Fruit fly (Drosophila melanogaster): ENCODE data around the gene CG8031.
A peak's percentile ranks its signal among the peaks of the same experiment; 100 is the strongest.

CG8031 gene

dm6 chr3R:13032975-13033445, 21.9 kb upstream of the CG8031 start (continued):
- TF ChIP-seq CG2129 (GFP tag; IDR thresholded peaks at IDR 0.05; ENCODE audit: partially characterized antibody) (no peak), inv (GFP tag; IDR thresholded peaks at IDR 0.05; ENCODE audit: partially characterized antibody) (no peak), Pdp1 (GFP tag; optimal IDR thresholded peaks at IDR 0.05) (no peak), dpn (GFP tag; optimal IDR thresholded peaks at IDR 0.05) (no peak), jing (GFP tag; optimal IDR thresholded peaks at IDR 0.05) (no peak), CG4328 (GFP tag; optimal IDR thresholded peaks at IDR 0.05) (peak; percentile 55), CG4617 (GFP tag; optimal IDR thresholded peaks at IDR 0.05; ENCODE audit: borderline replicate concordance) (no peak), wek (GFP tag; optimal IDR thresholded peaks at IDR 0.05) (peak; percentile 63), kni (GFP tag; optimal IDR thresholded peaks at IDR 0.05) (no peak), twi (tag; optimal IDR thresholded peaks at IDR 0.05) (peak; percentile 67), CG12236 (GFP tag; optimal IDR thresholded peaks at IDR 0.05) (no peak), unpg (GFP tag; optimal IDR thresholded peaks at IDR 0.05) (no peak), Fer2 (tag; optimal IDR thresholded peaks at IDR 0.05) (peak; percentile 12), tgo (GFP tag; IDR thresholded peaks at IDR 0.05) (no peak), CG17802 (tag; optimal IDR thresholded peaks at IDR 0.05) (no peak), fru (optimal IDR thresholded peaks at IDR 0.05) (no peak), Ada2b (GFP tag; IDR thresholded peaks at IDR 0.05) (0 out of 2 replicates have a peak, but pooled peaks have one; percentile 6), al (GFP tag; IDR thresholded peaks at IDR 0.05) (no peak), crp (GFP tag; optimal IDR thresholded peaks at IDR 0.05) (no peak), luna (GFP tag; optimal IDR thresholded peaks at IDR 0.05) (no peak), zfh1 (GFP tag; IDR thresholded peaks at IDR 0.05) (0 out of 3 replicates have a peak, but pooled peaks have one; percentile 28), CG16863 (GFP tag; optimal IDR thresholded peaks at IDR 0.05) (no peak), CG10431 (GFP tag; optimal IDR thresholded peaks at IDR 0.05) (no peak)

- TF ChIP-seq grn (GFP tag; optimal IDR thresholded peaks at IDR 0.05), result peak; percentile 33
- TF ChIP-seq Pdp1 (GFP tag; optimal IDR thresholded peaks at IDR 0.05), result peak in 1 of 2 experiments; percentile 73
- TF ChIP-seq sens (GFP tag), result peak; percentile 24
- TF ChIP-seq CG6791 (GFP tag; IDR thresholded peaks at IDR 0.05; ENCODE audit: partially characterized antibody), result 0 out of 3 replicates have a peak, but pooled peaks have one; percentile 10
- TF ChIP-seq ci (GFP tag; IDR thresholded peaks at IDR 0.05), result peak; percentile 47; the same call in 1 of the 3 replicates
- TF ChIP-seq Optix (GFP tag; IDR thresholded peaks at IDR 0.05), result peak; percentile 18; the same call in 1 of the 3 replicates
- no peak for TF ChIP-seq CG7271 (tag; optimal IDR thresholded peaks at IDR 0.05)
- 0 out of 2 replicates have a peak, but pooled peaks have one; percentile 15 for TF ChIP-seq CG14441 (GFP tag; IDR thresholded peaks at IDR 0.05)
- TF ChIP-seq CG15269 (tag; optimal IDR thresholded peaks at IDR 0.05), result no peak
- TF ChIP-seq Med (GFP tag), result peak; percentile 72
- no peak for TF ChIP-seq CG4707 (GFP tag; optimal IDR thresholded peaks at IDR 0.05)
- no peak for TF ChIP-seq gcm2 (GFP tag; optimal IDR thresholded peaks at IDR 0.05)
- peak; percentile 41; the same call in 1 of the 2 replicates for TF ChIP-seq sim (GFP tag; IDR thresholded peaks at IDR 0.05)
- TF ChIP-seq CG34376 (GFP tag; optimal IDR thresholded peaks at IDR 0.05), result peak; percentile 1
- TF ChIP-seq CG17912 (GFP tag; optimal IDR thresholded peaks at IDR 0.05), result no peak
- peak; percentile 38; the same call in 1 of the 2 replicates for TF ChIP-seq Atf6 (GFP tag; IDR thresholded peaks at IDR 0.05)
- no peak for TF ChIP-seq Sin3A (optimal IDR thresholded peaks at IDR 0.05)
- TF ChIP-seq psq (GFP tag; optimal IDR thresholded peaks at IDR 0.05), result no peak
- no peak for TF ChIP-seq CG4854 (GFP tag; optimal IDR thresholded peaks at IDR 0.05)
- TF ChIP-seq CG2199 (GFP tag; IDR thresholded peaks at IDR 0.05), result peak; percentile 60; the same call in 1 of the 3 replicates
- peak; percentile 25 for TF ChIP-seq amos (GFP tag; IDR thresholded peaks at IDR 0.05; ENCODE audit: partially characterized antibody)
- TF ChIP-seq YL-1 (GFP tag; optimal IDR thresholded peaks at IDR 0.05), result no peak
- peak; percentile 38 for TF ChIP-seq CG9437 (GFP tag; optimal IDR thresholded peaks at IDR 0.05)
- peak; percentile 85 for TF ChIP-seq Deaf1 (tag; optimal IDR thresholded peaks at IDR 0.05)
Observed at dm6 chr3R:13032323-13032722, 21.2 kb upstream of the CG8031 start, which contains the start of gene ry. Gene ry, plus strand, starts transcription at chr3R:13032528.
